Worm (Caenorhabditis elegans): ENCODE measurements around the gene fbxa-47.

DNA sequence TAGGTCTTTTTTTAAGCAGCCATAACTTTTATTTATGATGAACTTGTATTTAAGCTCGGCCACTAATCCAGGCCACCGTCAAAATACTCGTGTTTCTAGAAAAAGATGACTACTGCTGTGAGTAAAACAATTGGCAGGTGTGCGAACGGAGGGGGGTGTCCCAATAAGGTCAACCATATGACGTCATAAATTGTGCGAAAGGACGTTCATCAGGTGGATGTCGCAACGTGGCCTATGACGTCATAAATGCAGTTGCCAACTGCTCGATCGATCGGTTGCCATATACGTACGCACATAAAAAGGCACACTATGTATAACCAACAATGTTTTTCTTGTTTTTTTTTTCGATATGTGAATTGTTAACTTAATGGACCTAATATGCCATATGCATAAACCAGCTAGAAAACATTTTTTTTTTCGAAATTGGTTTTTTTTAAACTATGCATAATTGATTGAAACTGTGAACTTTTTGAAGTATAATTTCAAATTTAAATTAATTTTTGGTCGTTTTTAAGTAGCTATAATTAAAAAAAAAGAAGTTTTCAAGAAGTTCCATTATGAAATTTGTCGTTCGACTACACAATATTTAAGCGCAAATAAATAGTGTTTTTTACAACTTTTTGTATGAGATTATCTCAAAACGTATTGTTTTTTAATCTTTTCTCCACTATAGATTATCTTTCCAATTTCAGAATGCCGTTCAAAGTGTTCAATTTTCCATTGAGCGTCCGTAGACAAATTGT, 2.1 kb upstream of the fbxa-47 start, which contains the start of gene C39B5.2:
- TF ChIP-seq nhr-76 (tag; optimal IDR thresholded peaks at IDR 0.05) (no peak), nhr-12 (tag; optimal IDR thresholded peaks at IDR 0.05) (no peak), elt-1 (tag; optimal IDR thresholded peaks at IDR 0.05; ENCODE audit: borderline replicate concordance, insufficient read depth) (no peak), blmp-1 (tag; optimal IDR thresholded peaks at IDR 0.05) (no peak)

Data from whole organism, mixed stage, embryonic.